Fruit fly (Drosophila melanogaster) whole organism, embryonic: ENCODE measurements around the gene CG13124.

ENCODE experiments used
- CG11093 ChIP-seq: fragments of 200-800 bp; sonication (Bioruptor generic); IDR thresholded peaks from 3 replicates; pipeline ENCODE4 v1.3.6; 2022; ENCODE audit warnings: missing biosample characterization, missing genetic modification characterization
- CG11247 ChIP-seq: fragments of 200-800 bp; sonication (Bioruptor generic); IDR thresholded peaks from 2 replicates; pipeline ENCODE4 v1.3.6; 2022; ENCODE audit warnings: missing biosample characterization, missing genetic modification characterization
- CG11695 ChIP-seq: fragments of 200-800 bp; sonication (Bioruptor generic); IDR thresholded peaks from 3 replicates; pipeline ENCODE4 v1.3.6; 2022; ENCODE audit warnings: missing biosample characterization, missing genetic modification characterization
- CG12236 ChIP-seq: fragments of 200-800 bp; sonication (Bioruptor generic); optimal IDR thresholded peaks from 2 replicates; lab custom pipeline; 2016; ENCODE audit warnings: missing biosample characterization, missing genetic modification characterization
- CG1233 ChIP-seq: fragments of 200-800 bp; sonication (Bioruptor generic); optimal IDR thresholded peaks from 4 replicates; lab custom pipeline; 2018; ENCODE audit warnings: missing biosample characterization, mild to moderate bottlenecking, missing genetic modification characterization
- CG15601 ChIP-seq: fragments of 200-800 bp; sonication (Bioruptor generic); optimal IDR thresholded peaks from 3 replicates; lab custom pipeline; 2019; ENCODE audit warnings: missing biosample characterization, mild to moderate bottlenecking, missing genetic modification characterization, moderate library complexity
- CG17829 ChIP-seq: fragments of 200-800 bp; optimal IDR thresholded peaks from 2 replicates; lab custom pipeline; 2019; ENCODE audit warnings: missing biosample characterization, mild to moderate bottlenecking, missing genetic modification characterization, moderate library complexity
- CG2120 ChIP-seq: fragments of 200-800 bp; sonication (Bioruptor generic); optimal IDR thresholded peaks from 3 replicates; lab custom pipeline; 2016; ENCODE audit warnings: missing biosample characterization, missing genetic modification characterization
- CG2202 ChIP-seq: fragments of 200-800 bp; sonication (Bioruptor generic); optimal IDR thresholded peaks from 2 replicates; lab custom pipeline; 2018; ENCODE audit warnings: missing biosample characterization, mild to moderate bottlenecking, missing genetic modification characterization
- CG2889 ChIP-seq: fragments of 200-800 bp; sonication (Bioruptor generic); IDR thresholded peaks from 3 replicates; pipeline ENCODE4 v1.3.6; 2022; ENCODE audit warnings: missing biosample characterization, missing genetic modification characterization
- CG3065 ChIP-seq: fragments of 200-800 bp; sonication (Bioruptor generic); optimal IDR thresholded peaks from 2 replicates; lab custom pipeline; 2016; ENCODE audit warnings: missing biosample characterization, missing genetic modification characterization
- CG32532 ChIP-seq: fragments of 200-800 bp; sonication (Bioruptor generic); IDR thresholded peaks from 2 replicates; pipeline ENCODE4 v1.3.6; 2022; ENCODE audit warnings: missing biosample characterization, missing genetic modification characterization
- CG4328 ChIP-seq: fragments of 200-800 bp; sonication (Bioruptor generic); optimal IDR thresholded peaks from 3 replicates; lab custom pipeline; 2017; ENCODE audit warnings: missing biosample characterization, missing genetic modification reagents, missing genetic modification characterization
- CG4424 ChIP-seq: fragments of 200-800 bp; sonication (Bioruptor generic); optimal IDR thresholded peaks from 3 replicates; lab custom pipeline; 2016; ENCODE audit warnings: missing biosample characterization, missing genetic modification characterization
- CG5245 ChIP-seq: fragments of 200-800 bp; sonication (Bioruptor generic); optimal IDR thresholded peaks from 3 replicates; lab custom pipeline; 2016; ENCODE audit warnings: missing biosample characterization, missing genetic modification characterization
- CG5953 ChIP-seq: fragments of 200-800 bp; sonication (Bioruptor generic); IDR thresholded peaks from 2 replicates; pipeline ENCODE4 v1.3.6; 2022; ENCODE audit warnings: missing biosample characterization, missing genetic modification characterization
- CG6765 ChIP-seq: fragments of 200-800 bp; sonication (Bioruptor generic); optimal IDR thresholded peaks from 3 replicates; lab custom pipeline; 2017; ENCODE audit warnings: missing biosample characterization, mild to moderate bottlenecking, missing genetic modification characterization
- CG7372 ChIP-seq: fragments of 200-800 bp; sonication (Bioruptor generic); IDR thresholded peaks from 2 replicates; pipeline ENCODE4 v1.3.6; 2022; ENCODE audit warnings: missing biosample characterization, missing genetic modification characterization
- CG7556 ChIP-seq: fragments of 200-800 bp; sonication (Bioruptor generic); optimal IDR thresholded peaks from 2 replicates; lab custom pipeline; 2017; ENCODE audit warnings: missing biosample characterization, mild to moderate bottlenecking, missing genetic modification characterization
- CG7987 ChIP-seq: fragments of 200-800 bp; sonication (Bioruptor generic); optimal IDR thresholded peaks from 2 replicates; lab custom pipeline; 2018; ENCODE audit warnings: missing biosample characterization, mild to moderate bottlenecking, missing genetic modification characterization, moderate library complexity
- CG8290 ChIP-seq, 3 experiments: fragments of 200-800 bp; sonication (Bioruptor generic); optimal IDR thresholded peaks; 2 replicates each; lab custom pipeline; 2016 to 2019; ENCODE audit warnings: missing biosample characterization in 3 of 3, missing genetic modification characterization in 3 of 3, mild to moderate bottlenecking in 2 of 3, moderate library complexity in 1 of 3
- CG9215 ChIP-seq: fragments of 200-800 bp; sonication (Bioruptor generic); IDR thresholded peaks from 2 replicates; pipeline ENCODE4 v1.3.6; 2022; ENCODE audit warnings: missing biosample characterization, missing genetic modification characterization
- CG9797 ChIP-seq: fragments of 200-800 bp; sonication (Bioruptor generic); optimal IDR thresholded peaks from 3 replicates; lab custom pipeline; 2018; ENCODE audit warnings: missing biosample characterization, mild to moderate bottlenecking, missing genetic modification characterization
- Camta ChIP-seq: fragments of 200-800 bp; sonication (Bioruptor generic); optimal IDR thresholded peaks from 2 replicates; lab custom pipeline; 2016; ENCODE audit warnings: missing biosample characterization, missing genetic modification characterization
- CrebB ChIP-seq: fragments of 200-800 bp; sonication (Bioruptor generic); optimal IDR thresholded peaks from 3 replicates; lab custom pipeline; 2018; ENCODE audit warnings: missing biosample characterization, mild to moderate bottlenecking, missing genetic modification characterization
- Dbx ChIP-seq: fragments of 200-800 bp; sonication (Bioruptor generic); IDR thresholded peaks from 3 replicates; pipeline ENCODE4 v1.3.6; 2022; ENCODE audit warnings: missing biosample characterization, missing genetic modification characterization
- Dip2 ChIP-seq: fragments of 200-800 bp; sonication (Bioruptor generic); IDR thresholded peaks from 2 replicates; pipeline ENCODE4 v1.3.6; 2022; ENCODE audit warnings: missing biosample characterization, missing genetic modification characterization
- Doc2 ChIP-seq: fragments of 200-800 bp; sonication (Bioruptor generic); IDR thresholded peaks from 2 replicates; pipeline ENCODE4 v1.3.6; 2022; ENCODE audit warnings: missing biosample characterization, missing genetic modification characterization
- ERR ChIP-seq: fragments of 200-800 bp; sonication (Bioruptor generic); optimal IDR thresholded peaks from 2 replicates; lab custom pipeline; 2016; ENCODE audit warnings: missing biosample characterization, missing genetic modification characterization
- NfI ChIP-seq: fragments of 200-800 bp; sonication (Bioruptor generic); optimal IDR thresholded peaks from 3 replicates; lab custom pipeline; 2018; ENCODE audit warnings: missing biosample characterization, mild to moderate bottlenecking, missing genetic modification characterization, moderate library complexity
- Rfx ChIP-seq: fragments of 200-800 bp; sonication (Bioruptor generic); IDR thresholded peaks from 2 replicates; pipeline ENCODE4 v1.3.6; 2022; ENCODE audit warnings: missing biosample characterization, missing genetic modification characterization
- TFAM ChIP-seq: fragments of 200-800 bp; sonication (Bioruptor generic); optimal IDR thresholded peaks from 2 replicates; lab custom pipeline; 2017; ENCODE audit warnings: missing biosample characterization, missing genetic modification characterization, inconsistent platforms
- amos ChIP-seq: fragments of 200-800 bp; sonication (Bioruptor generic); IDR thresholded peaks from 2 replicates; pipeline ENCODE4 v1.3.6; 2022; ENCODE audit warnings: missing biosample characterization, missing genetic modification characterization; ENCODE audit not compliant: partially characterized antibody
- corto ChIP-seq: fragments of 200-800 bp; sonication (Bioruptor generic); optimal IDR thresholded peaks from 2 replicates; lab custom pipeline; 2016; ENCODE audit warnings: missing biosample characterization, mild to moderate bottlenecking, missing genetic modification characterization, moderate library complexity
- cwo ChIP-seq: fragments of 200-800 bp; sonication (Bioruptor generic); optimal IDR thresholded peaks from 3 replicates; lab custom pipeline; 2017; ENCODE audit warnings: missing biosample characterization, missing genetic modification characterization, mild to moderate bottlenecking, moderate library complexity, missing genetic modification reagents
- dm ChIP-seq: fragments of 200-800 bp; sonication (Bioruptor generic); optimal IDR thresholded peaks from 3 replicates; lab custom pipeline; 2016; ENCODE audit warnings: missing biosample characterization, missing genetic modification characterization
- eve ChIP-seq, 2 experiments: fragments of >200 bp; optimal IDR thresholded peaks; 2 replicates each; lab custom pipeline; 2017; ENCODE audit warnings: missing biosample characterization in 2 of 2, missing genetic modification characterization in 2 of 2
- fd96Cb ChIP-seq: fragments of 200-800 bp; sonication (Bioruptor generic); optimal IDR thresholded peaks from 2 replicates; lab custom pipeline; 2018; ENCODE audit warnings: missing biosample characterization, mild to moderate bottlenecking, missing genetic modification characterization, moderate library complexity
- gem ChIP-seq: fragments of 200-800 bp; sonication (Bioruptor generic); optimal IDR thresholded peaks from 2 replicates; lab custom pipeline; 2019; ENCODE audit warnings: missing biosample characterization, mild to moderate bottlenecking, missing genetic modification characterization, moderate library complexity
- hb ChIP-seq: fragments of 200-800 bp; sonication (Bioruptor generic); IDR thresholded peaks from 3 replicates; pipeline ENCODE4 v1.3.6; 2022; ENCODE audit warnings: missing biosample characterization, missing genetic modification characterization; ENCODE audit not compliant: partially characterized antibody
- inv ChIP-seq: fragments of 200-800 bp; sonication (Bioruptor generic); IDR thresholded peaks from 2 replicates; pipeline ENCODE4 v1.3.6; 2022; ENCODE audit warnings: missing biosample characterization, missing genetic modification characterization; ENCODE audit not compliant: partially characterized antibody
- lmd ChIP-seq: fragments of 200-800 bp; sonication (Bioruptor generic); IDR thresholded peaks from 2 replicates; pipeline ENCODE4 v1.3.6; 2022; ENCODE audit warnings: missing biosample characterization, missing genetic modification characterization
- luna ChIP-seq: fragments of 200-800 bp; sonication (Bioruptor generic); optimal IDR thresholded peaks from 2 replicates; lab custom pipeline; 2016; ENCODE audit warnings: missing biosample characterization, missing genetic modification characterization
- peb ChIP-seq: fragments of 200-800 bp; sonication (Bioruptor generic); IDR thresholded peaks from 2 replicates; pipeline ENCODE4 v1.3.6; 2022; ENCODE audit warnings: missing biosample characterization, missing genetic modification characterization
- ro ChIP-seq: fragments of 200-800 bp; sonication (Bioruptor generic); IDR thresholded peaks from 2 replicates; pipeline ENCODE4 v1.3.6; 2022; ENCODE audit warnings: missing biosample characterization, missing genetic modification characterization
- slp2 ChIP-seq: fragments of 200-800 bp; sonication (Bioruptor generic); optimal IDR thresholded peaks from 2 replicates; lab custom pipeline; 2016; ENCODE audit warnings: missing biosample characterization, missing genetic modification characterization
- stwl ChIP-seq: fragments of 200-800 bp; sonication (Bioruptor generic); optimal IDR thresholded peaks from 3 replicates; lab custom pipeline; 2018; ENCODE audit warnings: missing biosample characterization, mild to moderate bottlenecking, missing genetic modification characterization, moderate library complexity
- ttk ChIP-seq: fragments of 200-800 bp; sonication (Bioruptor generic); IDR thresholded peaks from 2 replicates; pipeline ENCODE4 v2.1.2; 2022; ENCODE audit warnings: missing biosample characterization, missing genetic modification characterization
- zen ChIP-seq: fragments of 200-800 bp; sonication (Bioruptor generic); optimal IDR thresholded peaks from 3 replicates; lab custom pipeline; 2018; ENCODE audit warnings: missing biosample characterization, mild to moderate bottlenecking, missing genetic modification characterization, moderate library complexity

The CG13124 gene

dm6 chr2L:9915011-9915850 lies 6.8 kb upstream of the CG13124 start, which contains the start of gene yip2 (continued):
- TF ChIP-seq CG6765 (peak; percentile 72), Camta (GFP tag; lab: Kevin White, UChicago) (no peak), inv (GFP tag; lab: Robert Waterston, UW) (no peak), CG3065 (GFP tag; lab: Kevin White, UChicago) (no peak), gem (tag; lab: Kevin White, UChicago) (peak; percentile 76), Doc2 (GFP tag; lab: Robert Waterston, UW) (no peak), peb (no peak; the same call in 1 of the 2 replicates), corto (GFP tag; lab: Kevin White, UChicago) (peak; percentile 22), CG15601 (peak; percentile 30), ERR (GFP tag; lab: Kevin White, UChicago) (no peak), NfI (GFP tag; lab: Kevin White, UChicago) (peak; percentile 58), CG2120 (peak; percentile 83), lmd (GFP tag; lab: Robert Waterston, UW) (peak; percentile 40; the same call in 1 of the 2 replicates), luna (no peak), ro (no peak), ttk (GFP tag; lab: Robert Waterston, UW) (peak; percentile 57), CG8290 (GFP tag; optimal IDR thresholded peaks at IDR 0.05; lab: Kevin White, UChicago) (no peak), CG8290 (tag; optimal IDR thresholded peaks at IDR 0.05; lab: Kevin White, UChicago) (peak in 1 of 2 experiments; percentile 86), CG5245 (GFP tag; lab: Kevin White, UChicago) (no peak), stwl (tag; lab: Kevin White, UChicago) (no peak), CG2202 (no peak), cwo (peak; percentile 35), CG11695 (peak; percentile 63), fd96Cb (tag; lab: Kevin White, UChicago) (peak; percentile 1), CG12236 (GFP tag; lab: Kevin White, UChicago) (peak; percentile 17), eve (GFP tag; optimal IDR thresholded peaks at IDR 0.05; lab: Kevin White, UChicago) (no peak), CG4424 (GFP tag; lab: Kevin White, UChicago) (peak; percentile 33), CG9797 (GFP tag; lab: Kevin White, UChicago) (no peak), CG2889 (GFP tag; lab: Robert Waterston, UW) (0 out of 3 replicates have a peak, but pooled peaks have one; percentile 25), Dbx (peak; percentile 59), CG11093 (GFP tag; lab: Robert Waterston, UW) (no peak), CrebB (peak; percentile 68), zen (tag; lab: Kevin White, UChicago) (no peak), amos (no peak; the same call in 1 of the 2 replicates), CG7372 (GFP tag; lab: Robert Waterston, UW) (0 out of 2 replicates have a peak, but pooled peaks have one; percentile 16), CG5953 (GFP tag; lab: Robert Waterston, UW) (no peak), CG1233 (GFP tag; lab: Kevin White, UChicago) (no peak), dm (GFP tag; lab: Kevin White, UChicago) (no peak), CG11247 (GFP tag; lab: Robert Waterston, UW) (peak; percentile 40), CG32532 (GFP tag; lab: Robert Waterston, UW) (peak; percentile 63; the same call in 1 of the 2 replicates), CG17829 (tag; lab: Kevin White, UChicago) (peak; percentile 23), slp2 (GFP tag; lab: Kevin White, UChicago) (peak; percentile 50), CG9215 (GFP tag; lab: Robert Waterston, UW) (no peak), TFAM (GFP tag; lab: Kevin White, UChicago) (no peak), hb (GFP tag; lab: Robert Waterston, UW) (no peak), CG7556 (GFP tag; lab: Kevin White, UChicago) (peak; percentile 65), Rfx (GFP tag; lab: Robert Waterston, UW) (peak; percentile 81), CG7987 (peak; percentile 37), CG4328 (GFP tag; lab: Kevin White, UChicago) (peak; percentile 54), Dip2 (GFP tag; lab: Robert Waterston, UW) (no peak)
